Worm (Caenorhabditis elegans) whole organism, late embryonic: Measurements from ENCODE around the gene F09D12.2.

Source experiments
- K09A11.1 ChIP-seq: sonication (generic microtip); optimal IDR thresholded peaks from 2 replicates; lab custom pipeline; 2017; ENCODE audit warnings: antibody characterized with exemption, mild to moderate bottlenecking, missing genetic modification characterization, missing compliant biosample characterization; ENCODE audit not compliant: insufficient read depth
- ama-1 ChIP-seq: fragments of 150-350 bp; optimal IDR thresholded peaks from 2 replicates; lab custom pipeline; 2014
- ceh-18 ChIP-seq: sonication (generic microtip); optimal IDR thresholded peaks from 2 replicates; lab custom pipeline; 2016; ENCODE audit warnings: missing genetic modification characterization, missing compliant biosample characterization
- fax-1 ChIP-seq: sonication (generic microtip); optimal IDR thresholded peaks from 2 replicates; lab custom pipeline; 2016; ENCODE audit warnings: missing genotype, missing genetic modification characterization, missing compliant biosample characterization
- fkh-10 ChIP-seq: fragments of 150-350 bp; optimal IDR thresholded peaks from 2 replicates; lab custom pipeline; 2014; ENCODE audit warnings: missing biosample characterization, missing genetic modification reagents, missing genetic modification characterization
- fkh-6 ChIP-seq: sonication (generic microtip); optimal IDR thresholded peaks from 2 replicates; lab custom pipeline; 2016; ENCODE audit warnings: missing genetic modification characterization, missing compliant biosample characterization
- gmeb-2 ChIP-seq: sonication (generic microtip); optimal IDR thresholded peaks from 2 replicates; lab custom pipeline; 2016; ENCODE audit warnings: missing genetic modification characterization, inconsistent platforms, missing compliant biosample characterization
- nfya-1 ChIP-seq: sonication (generic microtip); optimal IDR thresholded peaks from 2 replicates; lab custom pipeline; 2017; ENCODE audit warnings: missing genetic modification characterization, mild to moderate bottlenecking, missing compliant biosample characterization, antibody characterized with exemption, moderate library complexity
- pha-4 ChIP-seq: fragments of 150-350 bp; optimal IDR thresholded peaks from 2 replicates; lab custom pipeline; 2018; ENCODE audit warnings: missing biosample characterization, missing genetic modification reagents, missing genetic modification characterization
- pqm-1 ChIP-seq: sonication (generic microtip); optimal IDR thresholded peaks from 2 replicates; lab custom pipeline; 2016; ENCODE audit warnings: missing genetic modification characterization, missing compliant biosample characterization
- rnt-1 ChIP-seq: sonication (generic microtip); optimal IDR thresholded peaks from 2 replicates; lab custom pipeline; 2016; ENCODE audit warnings: missing genetic modification characterization, missing compliant biosample characterization
- ttx-3 ChIP-seq: sonication (generic microtip); optimal IDR thresholded peaks from 2 replicates; lab custom pipeline; 2016; ENCODE audit warnings: missing genetic modification reagents, missing genetic modification characterization, missing compliant biosample characterization
- unc-55 ChIP-seq: sonication (generic microtip); optimal IDR thresholded peaks from 2 replicates; lab custom pipeline; 2017; ENCODE audit warnings: missing biosample characterization, missing genetic modification reagents, missing genetic modification characterization

DNA sequence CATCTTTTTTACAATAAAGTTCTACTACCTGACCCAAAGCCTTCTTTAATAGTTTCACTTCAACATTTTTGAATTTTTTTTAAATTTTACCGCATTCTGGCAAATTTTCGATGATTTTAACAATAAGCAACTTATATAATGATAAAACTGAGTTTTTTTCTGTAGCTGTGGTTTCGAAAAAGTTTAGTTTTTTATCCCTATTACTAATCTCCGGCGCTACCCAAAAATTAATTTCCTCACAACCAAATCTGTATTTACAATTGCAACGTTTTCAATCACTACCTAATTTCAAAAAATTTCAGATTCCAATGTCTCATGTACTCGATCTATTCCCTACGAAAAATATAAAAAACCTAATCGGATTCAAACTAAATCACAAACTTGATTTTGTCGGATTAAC is 23.1 kb upstream of the F09D12.2 start, which contains the start of gene F58E2.3:
- no peak for TF ChIP-seq fkh-10 (GFP tag; lab: Kevin White, UChicago)
- no peak for TF ChIP-seq fax-1 (tag; lab: Kevin White, UChicago)
- TF ChIP-seq nfya-1 (tag; lab: Kevin White, UChicago), result no peak
- no peak for TF ChIP-seq gmeb-2 (tag; lab: Kevin White, UChicago)
- no peak for TF ChIP-seq ceh-18 (tag; lab: Kevin White, UChicago)
- TF ChIP-seq pha-4 (tag; lab: Kevin White, UChicago), result no peak
- no peak for TF ChIP-seq ttx-3
- TF ChIP-seq rnt-1 (tag; lab: Kevin White, UChicago), result no peak
- no peak for TF ChIP-seq K09A11.1 (tag; lab: Kevin White, UChicago)
- no peak for TF ChIP-seq pqm-1 (tag; lab: Kevin White, UChicago)
- no peak for TF ChIP-seq unc-55 (GFP tag; lab: Kevin White, UChicago)
- no peak for TF ChIP-seq fkh-6 (tag; lab: Kevin White, UChicago)
- TF ChIP-seq ama-1 (lab: Kevin White, UChicago), result no peak
